Worm (Caenorhabditis elegans) whole organism, young adult: Measurements from ENCODE around the gene Y66D12A.8.
A peak's percentile ranks its signal among the peaks of the same experiment; 100 is the strongest.

ENCODE experiments used
- B0019.2 ChIP-seq: fragments of 200-800 bp; sonication (Bioruptor generic); conservative IDR thresholded peaks from 2 replicates; pipeline ENCODE4 v1.3.6; 2022; ENCODE audit warnings: missing genetic modification reagents, missing genetic modification characterization, missing compliant biosample characterization
- D2030.7 ChIP-seq: fragments of 200-800 bp; sonication (Bioruptor generic); IDR thresholded peaks from 2 replicates; pipeline ENCODE4 v1.3.6; 2022; ENCODE audit warnings: missing genetic modification reagents, missing genetic modification characterization, missing compliant biosample characterization
- F10E7.11 ChIP-seq: sonication (generic microtip); optimal IDR thresholded peaks from 2 replicates; lab custom pipeline; 2017; ENCODE audit warnings: mild to moderate bottlenecking, missing genetic modification characterization, moderate library complexity, missing compliant biosample characterization
- F23B12.7 ChIP-seq: sonication (generic microtip); optimal IDR thresholded peaks from 2 replicates; lab custom pipeline; 2017; ENCODE audit warnings: missing genetic modification characterization, mild to moderate bottlenecking, missing compliant biosample characterization, antibody characterized with exemption, moderate library complexity; ENCODE audit not compliant: insufficient read depth
- F33H1.4 ChIP-seq: fragments of 200-800 bp; sonication (Bioruptor generic); IDR thresholded peaks from 2 replicates; pipeline ENCODE4 v1.3.6; 2022; ENCODE audit warnings: missing genetic modification reagents, missing genetic modification characterization, missing compliant biosample characterization
- F49E8.2 ChIP-seq: sonication (generic microtip); optimal IDR thresholded peaks from 3 replicates; lab custom pipeline; 2017; ENCODE audit warnings: missing genetic modification characterization, mild to moderate bottlenecking, missing compliant biosample characterization, antibody characterized with exemption, moderate library complexity; ENCODE audit not compliant: insufficient read depth
- F52B5.7 ChIP-seq: sonication (generic microtip); optimal IDR thresholded peaks from 2 replicates; lab custom pipeline; 2016; ENCODE audit warnings: mild to moderate bottlenecking, missing genetic modification characterization, missing compliant biosample characterization
- T26A5.8 ChIP-seq: sonication (generic microtip); optimal IDR thresholded peaks from 2 replicates; lab custom pipeline; 2016; ENCODE audit warnings: missing genetic modification characterization, missing compliant biosample characterization
- Y79H2A.3 ChIP-seq: fragments of 200-800 bp; sonication (Bioruptor generic); conservative IDR thresholded peaks from 2 replicates; pipeline ENCODE4 v1.3.6; 2022; ENCODE audit warnings: missing genetic modification reagents, missing genetic modification characterization, missing compliant biosample characterization
- Y95B8A.8 ChIP-seq: fragments of 200-800 bp; sonication (Bioruptor generic); IDR thresholded peaks from 2 replicates; pipeline ENCODE4 v1.3.6; 2022; ENCODE audit warnings: missing genetic modification reagents, missing genetic modification characterization, missing compliant biosample characterization
- akir-1 ChIP-seq: fragments of 200-800 bp; sonication (Bioruptor generic); optimal IDR thresholded peaks from 2 replicates; lab custom pipeline; 2018; ENCODE audit warnings: mild to moderate bottlenecking, missing genetic modification characterization, moderate library complexity, missing compliant biosample characterization
- ama-1 ChIP-seq, 3 experiments: fragments of 150-350 bp in 1 of 3; sonication (generic microtip) in 2 of 3; optimal IDR thresholded peaks; 2 replicates each; lab custom pipeline; 2014 to 2018; ENCODE audit warnings: missing biosample characterization in 2 of 3, missing genetic modification characterization in 2 of 3, missing genetic modification reagents in 2 of 3
- atf-7 ChIP-seq: sonication (generic microtip); optimal IDR thresholded peaks from 2 replicates; lab custom pipeline; 2017; ENCODE audit warnings: mild to moderate bottlenecking, missing genetic modification characterization, missing compliant biosample characterization
- attf-6 ChIP-seq: fragments of 200-800 bp; sonication (Bioruptor generic); IDR thresholded peaks from 2 replicates; pipeline ENCODE4 v1.3.6; 2022; ENCODE audit warnings: missing genetic modification reagents, missing genetic modification characterization, missing compliant biosample characterization
- bed-1 ChIP-seq: fragments of 200-800 bp; sonication (Bioruptor generic); IDR thresholded peaks from 2 replicates; pipeline ENCODE4 v1.3.6; 2022; ENCODE audit warnings: missing genetic modification reagents, missing genetic modification characterization, missing compliant biosample characterization
- cebp-1 ChIP-seq, 2 experiments: fragments of 200-800 bp in 1 of 2; sonication (Bioruptor generic) in 1 of 2; sonication (generic microtip) in 1 of 2; IDR thresholded peaks in 1 of 2; optimal IDR thresholded peaks in 1 of 2; 2 replicates each; pipeline versions ENCODE4 v1.3.6 to Lab custom; 2017 to 2022; ENCODE audit warnings: missing compliant biosample characterization in 2 of 2, missing genetic modification characterization in 2 of 2, mild to moderate bottlenecking in 1 of 2, missing genetic modification reagents in 1 of 2, moderate library complexity in 1 of 2
- ceh-100 ChIP-seq: fragments of 200-800 bp; sonication (Bioruptor generic); IDR thresholded peaks from 2 replicates; pipeline ENCODE4 v1.3.6; 2022; ENCODE audit warnings: missing genetic modification reagents, missing genetic modification characterization, missing compliant biosample characterization
- ceh-27 ChIP-seq: fragments of 200-800 bp; sonication (Bioruptor generic); optimal IDR thresholded peaks from 2 replicates; lab custom pipeline; 2018; ENCODE audit warnings: mild to moderate bottlenecking, missing genetic modification characterization, moderate library complexity, missing compliant biosample characterization
- ceh-91 ChIP-seq: fragments of 200-800 bp; sonication (Bioruptor generic); IDR thresholded peaks from 2 replicates; pipeline ENCODE4 v1.3.6; 2022; ENCODE audit warnings: missing genetic modification reagents, missing genetic modification characterization, missing compliant biosample characterization
- chd-7 ChIP-seq: sonication (generic microtip); optimal IDR thresholded peaks from 2 replicates; lab custom pipeline; 2016; ENCODE audit warnings: mild to moderate bottlenecking, missing genetic modification characterization, moderate library complexity, missing compliant biosample characterization
- egrh-3 ChIP-seq: fragments of 200-800 bp; sonication (Bioruptor generic); IDR thresholded peaks from 2 replicates; pipeline ENCODE4 v1.3.6; 2022; ENCODE audit warnings: missing genetic modification reagents, missing genetic modification characterization, missing compliant biosample characterization
- hmg-1.2 ChIP-seq: fragments of 200-800 bp; sonication (Bioruptor generic); IDR thresholded peaks from 2 replicates; pipeline ENCODE4 v1.3.6; 2022; ENCODE audit warnings: missing genetic modification reagents, missing genetic modification characterization, missing compliant biosample characterization
- hmg-20 ChIP-seq: fragments of 200-800 bp; sonication (Bioruptor generic); IDR thresholded peaks from 2 replicates; pipeline ENCODE4 v1.3.6; 2022; ENCODE audit warnings: missing genetic modification reagents, missing genetic modification characterization, missing compliant biosample characterization
- hsf-1 ChIP-seq: fragments of 200-800 bp; sonication (Bioruptor generic); IDR thresholded peaks from 2 replicates; pipeline ENCODE4 v1.3.6; 2022; ENCODE audit warnings: missing genetic modification reagents, missing genetic modification characterization, missing compliant biosample characterization
- lin-40 ChIP-seq: sonication (generic microtip); optimal IDR thresholded peaks from 2 replicates; lab custom pipeline; 2016; ENCODE audit warnings: missing genetic modification characterization, mild to moderate bottlenecking, missing compliant biosample characterization, missing genotype, missing genetic modification reagents
- lir-1 ChIP-seq: fragments of 200-800 bp; sonication (Bioruptor generic); conservative IDR thresholded peaks from 2 replicates; pipeline ENCODE4 v1.3.6; 2022; ENCODE audit warnings: missing genetic modification reagents, missing genetic modification characterization, missing compliant biosample characterization
- madf-10 ChIP-seq: sonication (generic microtip); optimal IDR thresholded peaks from 2 replicates; lab custom pipeline; 2016; ENCODE audit warnings: mild to moderate bottlenecking, missing genetic modification characterization, missing compliant biosample characterization
- madf-3 ChIP-seq: fragments of 200-800 bp; sonication (Bioruptor generic); IDR thresholded peaks from 2 replicates; pipeline ENCODE4 v1.3.6; 2022; ENCODE audit warnings: missing genetic modification reagents, missing genetic modification characterization, missing compliant biosample characterization
- madf-6 ChIP-seq: fragments of 200-800 bp; sonication (Bioruptor generic); IDR thresholded peaks from 2 replicates; pipeline ENCODE4 v1.3.6; 2022; ENCODE audit warnings: missing genetic modification reagents, missing genetic modification characterization, missing compliant biosample characterization
- madf-8 ChIP-seq: fragments of 200-800 bp; sonication (Bioruptor generic); conservative IDR thresholded peaks from 2 replicates; pipeline ENCODE4 v1.3.6; 2022; ENCODE audit warnings: missing genetic modification reagents, missing genetic modification characterization, missing compliant biosample characterization
- mel-28 ChIP-seq: sonication (generic microtip); optimal IDR thresholded peaks from 2 replicates; lab custom pipeline; 2016; ENCODE audit warnings: borderline replicate concordance, mild to moderate bottlenecking, missing genetic modification characterization, missing compliant biosample characterization
- mes-4 ChIP-seq: sonication (generic microtip); optimal IDR thresholded peaks from 2 replicates; lab custom pipeline; 2016; ENCODE audit warnings: missing genotype, missing genetic modification characterization, missing compliant biosample characterization
- mxl-1 ChIP-seq: sonication (generic microtip); optimal IDR thresholded peaks from 2 replicates; lab custom pipeline; 2016; ENCODE audit warnings: missing genetic modification characterization, missing compliant biosample characterization
- nfya-1 ChIP-seq: sonication (generic microtip); optimal IDR thresholded peaks from 2 replicates; lab custom pipeline; 2017; ENCODE audit warnings: antibody characterized with exemption, missing compliant biosample characterization, missing genetic modification characterization, borderline replicate concordance; ENCODE audit not compliant: insufficient read depth
- nhr-80 ChIP-seq: sonication (generic microtip); optimal IDR thresholded peaks from 2 replicates; lab custom pipeline; 2016; ENCODE audit warnings: missing genetic modification characterization, missing compliant biosample characterization
- sdz-38 ChIP-seq: sonication (generic microtip); optimal IDR thresholded peaks from 2 replicates; lab custom pipeline; 2016; ENCODE audit warnings: missing genotype, missing genetic modification characterization, missing compliant biosample characterization
- sea-2 ChIP-seq: fragments of 200-800 bp; sonication (Bioruptor generic); IDR thresholded peaks from 2 replicates; pipeline ENCODE4 v1.3.6; 2022; ENCODE audit warnings: missing genetic modification characterization, missing compliant biosample characterization
- snpc-3.4 ChIP-seq: sonication (generic microtip); optimal IDR thresholded peaks from 2 replicates; lab custom pipeline; 2017; ENCODE audit warnings: missing genetic modification characterization, mild to moderate bottlenecking, missing compliant biosample characterization, antibody characterized with exemption, moderate library complexity, missing genotype, missing genetic modification reagents
- snpc-4 ChIP-seq, 5 experiments: fragments of 150-350 bp in 1 of 5; sonication (generic microtip) in 4 of 5; optimal IDR thresholded peaks; 2 replicates each; lab custom pipeline; 2014 to 2018; ENCODE audit warnings: missing genetic modification characterization in 5 of 5, missing biosample characterization in 3 of 5, antibody characterized with exemption in 2 of 5, mild to moderate bottlenecking in 2 of 5, missing compliant biosample characterization in 2 of 5, missing genotype in 2 of 5, moderate library complexity in 2 of 5, missing genetic modification reagents in 1 of 5
- zfh-2 ChIP-seq: fragments of 200-800 bp; sonication (Bioruptor generic); conservative IDR thresholded peaks from 2 replicates; pipeline ENCODE4 v1.3.6; 2022; ENCODE audit warnings: missing genetic modification reagents, missing genetic modification characterization, missing compliant biosample characterization
- zim-3 ChIP-seq: sonication (generic microtip); optimal IDR thresholded peaks from 2 replicates; lab custom pipeline; 2017; ENCODE audit warnings: mild to moderate bottlenecking, missing genetic modification characterization, moderate library complexity, missing compliant biosample characterization
- ztf-18 ChIP-seq: sonication (generic microtip); optimal IDR thresholded peaks from 2 replicates; lab custom pipeline; 2016; ENCODE audit warnings: missing genotype, mild to moderate bottlenecking, missing genetic modification characterization, missing compliant biosample characterization
- ztf-25 ChIP-seq: fragments of 200-800 bp; sonication (Bioruptor generic); IDR thresholded peaks from 2 replicates; pipeline ENCODE4 v1.3.6; 2022; ENCODE audit warnings: missing genetic modification reagents, missing genetic modification characterization, missing compliant biosample characterization
- ztf-28 ChIP-seq: fragments of 200-800 bp; sonication (Bioruptor generic); IDR thresholded peaks from 2 replicates; pipeline ENCODE4 v1.3.6; 2022; ENCODE audit warnings: missing genetic modification reagents, missing genetic modification characterization, missing compliant biosample characterization

The Y66D12A.8 gene

ce11 chrIII:11548070-11548469 lies 26.0 kb upstream of the Y66D12A.8 start, which contains the start of gene Y66D12A.13:
Gene Y66D12A.13, plus strand, starts transcription at chrIII:11548370.
- TF ChIP-seq nhr-80 (tag; lab: Kevin White, UChicago) = peak; percentile 29
- TF ChIP-seq Y79H2A.3 = no peak

- peak; percentile 9 for TF ChIP-seq madf-10
- TF ChIP-seq attf-6 (GFP tag; lab: Robert Waterston, UW) = no peak
- TF ChIP-seq Y79H2A.3 = no peak
- peak; percentile 61 for TF ChIP-seq D2030.7
- TF ChIP-seq hmg-1.2 (GFP tag; lab: Robert Waterston, UW) = peak; percentile 96
- 0 out of 2 replicates have a peak, but pooled peaks have one; percentile 6 for TF ChIP-seq egrh-3
- TF ChIP-seq snpc-4 (GFP tag; optimal IDR thresholded peaks at IDR 0.05; lab: Kevin White, UChicago) = peak; percentile 13
- no peak for TF ChIP-seq snpc-4 (tag; optimal IDR thresholded peaks at IDR 0.05; lab: Kevin White, UChicago)
- TF ChIP-seq F52B5.7 (tag; lab: Kevin White, UChicago) = peak; percentile 60
- no peak for TF ChIP-seq mel-28 (tag; lab: Kevin White, UChicago)
- 0 out of 2 replicates have a peak, but pooled peaks have one; percentile 50 for TF ChIP-seq ceh-100 (GFP tag; lab: Robert Waterston, UW)
- no peak for TF ChIP-seq Y95B8A.8 (GFP tag; lab: Robert Waterston, UW)
- no peak for TF ChIP-seq sea-2 (GFP tag; lab: Robert Waterston, UW)
- TF ChIP-seq bed-1 = no peak
- TF ChIP-seq B0019.2 (GFP tag; lab: Robert Waterston, UW) = no peak
- no peak for TF ChIP-seq F49E8.2 (tag; lab: Kevin White, UChicago)
- TF ChIP-seq hsf-1 (GFP tag; lab: Robert Waterston, UW) = 0 out of 2 replicates have a peak, but pooled peaks have one; percentile 6
- TF ChIP-seq ztf-18 (tag; lab: Kevin White, UChicago) = peak; percentile 58
- TF ChIP-seq madf-3 (GFP tag; lab: Robert Waterston, UW) = no peak
- TF ChIP-seq ama-1 (optimal IDR thresholded peaks at IDR 0.05; lab: Kevin White, UChicago) = no peak
- peak in 1 of 2 experiments; percentile 51 for TF ChIP-seq ama-1 (GFP tag; optimal IDR thresholded peaks at IDR 0.05; lab: Kevin White, UChicago)
- peak; percentile 68 for TF ChIP-seq snpc-3.4 (tag; lab: Kevin White, UChicago)
- 0 out of 2 replicates have a peak, but pooled peaks have one; percentile 14 for TF ChIP-seq F33H1.4
- peak; percentile 35 for TF ChIP-seq mxl-1 (tag; lab: Kevin White, UChicago)
- no peak for TF ChIP-seq lir-1 (GFP tag; lab: Robert Waterston, UW)
- TF ChIP-seq lin-40 = no peak
- no peak for TF ChIP-seq ceh-27 (GFP tag; lab: Kevin White, UChicago)
- no peak for TF ChIP-seq hmg-20 (GFP tag; lab: Robert Waterston, UW)
- no peak for TF ChIP-seq zim-3 (tag; lab: Kevin White, UChicago)
- no peak for TF ChIP-seq F23B12.7 (tag; lab: Kevin White, UChicago)
- no peak for TF ChIP-seq nfya-1 (tag; lab: Kevin White, UChicago)
- TF ChIP-seq cebp-1 (GFP tag; IDR thresholded peaks at IDR 0.05; lab: Robert Waterston, UW) = no peak
- TF ChIP-seq cebp-1 (tag; optimal IDR thresholded peaks at IDR 0.05; lab: Kevin White, UChicago) = no peak
- peak; percentile 54; the same call in 1 of the 2 replicates for TF ChIP-seq madf-6 (GFP tag; lab: Robert Waterston, UW)
- peak; percentile 29 for TF ChIP-seq chd-7 (tag; lab: Kevin White, UChicago)
- TF ChIP-seq F10E7.11 (tag; lab: Kevin White, UChicago) = no peak
- TF ChIP-seq atf-7 = no peak
- no peak for TF ChIP-seq ceh-91 (GFP tag; lab: Robert Waterston, UW)
- 0 out of 2 replicates have a peak, but pooled peaks have one; percentile 23 for TF ChIP-seq madf-8
- no peak for TF ChIP-seq ztf-28 (GFP tag; lab: Robert Waterston, UW)
- peak; percentile 45; the same call in 1 of the 2 replicates for TF ChIP-seq zfh-2 (GFP tag; lab: Robert Waterston, UW)
- no peak for TF ChIP-seq T26A5.8 (tag; lab: Kevin White, UChicago)
- TF ChIP-seq akir-1 = no peak
- no peak for TF ChIP-seq mes-4 (tag; lab: Kevin White, UChicago)
- peak; percentile 87 for TF ChIP-seq ztf-25
- no peak for TF ChIP-seq sdz-38 (tag; lab: Kevin White, UChicago)
These were observed 19.3 kb upstream of the Y66D12A.8 start for ce11 chrIII:11554701-11555111.
